Worm (Caenorhabditis elegans): ENCODE measurements around the gene acn-1.

DNA sequence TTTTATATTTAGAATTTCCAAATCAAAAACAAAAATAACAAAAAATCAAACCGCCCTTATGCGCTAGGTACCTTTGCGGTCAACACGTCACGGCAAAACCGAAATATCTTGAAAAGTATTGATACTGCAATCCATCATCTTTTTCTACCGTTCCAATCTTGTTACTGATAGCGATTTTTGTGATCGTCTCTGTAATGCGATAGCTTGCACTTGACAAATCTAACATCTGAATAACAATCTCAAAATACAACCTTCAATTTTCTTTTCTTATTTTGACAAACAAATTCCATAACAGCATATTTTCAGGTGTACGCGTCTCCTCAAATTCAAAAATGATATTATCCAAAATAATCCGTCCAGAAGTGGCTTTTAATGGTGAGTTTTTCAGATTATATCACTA is 37.1 kb upstream of the acn-1 start, which contains the start of gene tbc-7:
- TF ChIP-seq ama-1 (optimal IDR thresholded peaks at IDR 0.05), result no peak
- no peak for TF ChIP-seq ceh-36 (tag; optimal IDR thresholded peaks at IDR 0.05)
- TF ChIP-seq scrt-1 (GFP tag; IDR thresholded peaks at IDR 0.05), result no peak
- TF ChIP-seq hmbx-1 (tag; optimal IDR thresholded peaks at IDR 0.05), result no peak
- TF ChIP-seq hnd-1 (tag; optimal IDR thresholded peaks at IDR 0.05), result no peak
- no peak for TF ChIP-seq tbx-37 (GFP tag; conservative IDR thresholded peaks at IDR 0.05)
- TF ChIP-seq tra-4 (tag; optimal IDR thresholded peaks at IDR 0.05), result no peak
